Fruit fly (Drosophila melanogaster) whole organism, wandering third instar larva: ENCODE measurements around the gene CG5623.

Source experiments
- CG9705 ChIP-seq: fragments of 200-800 bp; sonication (Bioruptor generic); optimal IDR thresholded peaks from 2 replicates; lab custom pipeline; 2018; ENCODE audit warnings: missing biosample characterization, mild to moderate bottlenecking, missing genetic modification characterization
- CrebA ChIP-seq: fragments of 200-800 bp; sonication (Bioruptor generic); optimal IDR thresholded peaks from 2 replicates; lab custom pipeline; 2016; ENCODE audit warnings: missing biosample characterization, mild to moderate bottlenecking, missing genetic modification characterization, borderline replicate concordance
- Dfd ChIP-seq: fragments of >200 bp; optimal IDR thresholded peaks from 2 replicates; lab custom pipeline; 2017; ENCODE audit warnings: missing biosample characterization, missing genetic modification characterization
- GATAd ChIP-seq: sonication (Bioruptor generic); optimal IDR thresholded peaks from 2 replicates; lab custom pipeline; 2016; ENCODE audit warnings: missing biosample characterization, missing genetic modification characterization
- HLH106 ChIP-seq: fragments of 200-800 bp; optimal IDR thresholded peaks from 3 replicates; lab custom pipeline; 2019; ENCODE audit warnings: missing biosample characterization, mild to moderate bottlenecking, missing genetic modification characterization, moderate library complexity
- Hr78 ChIP-seq: fragments of >200 bp; optimal IDR thresholded peaks from 2 replicates; lab custom pipeline; 2017; ENCODE audit warnings: missing biosample characterization, missing genetic modification characterization
- Myc ChIP-seq: fragments of >200 bp; optimal IDR thresholded peaks from 2 replicates; lab custom pipeline; 2017
- OdsH ChIP-seq: fragments of 200-800 bp; sonication (Bioruptor generic); optimal IDR thresholded peaks from 2 replicates; lab custom pipeline; 2016; ENCODE audit warnings: missing biosample characterization, mild to moderate bottlenecking, missing genetic modification characterization
- Rel ChIP-seq, 2 experiments: fragments of 200-800 bp; sonication (Bioruptor generic) in 1 of 2; optimal IDR thresholded peaks; 2 replicates in 1 of 2; 3 replicates in 1 of 2; lab custom pipeline; 2016 to 2019; ENCODE audit warnings: mild to moderate bottlenecking in 2 of 2, missing biosample characterization in 2 of 2, missing genetic modification characterization in 2 of 2, moderate library complexity in 1 of 2
- br ChIP-seq: fragments of 200-800 bp; sonication (Bioruptor generic); optimal IDR thresholded peaks from 2 replicates; lab custom pipeline; 2016; ENCODE audit warnings: missing biosample characterization, missing genetic modification characterization
- dmrt93B ChIP-seq: fragments of 200-800 bp; sonication (Bioruptor generic); optimal IDR thresholded peaks from 2 replicates; lab custom pipeline; 2018; ENCODE audit warnings: missing biosample characterization, mild to moderate bottlenecking, missing genetic modification characterization
- dsf ChIP-seq: sonication (Bioruptor generic); optimal IDR thresholded peaks from 2 replicates; lab custom pipeline; 2016; ENCODE audit warnings: missing biosample characterization, missing genetic modification characterization, borderline replicate concordance
- foxo ChIP-seq, 2 experiments: fragments of 200-800 bp; sonication (Bioruptor generic); optimal IDR thresholded peaks; 2 replicates in 1 of 2; 3 replicates in 1 of 2; lab custom pipeline; 2016 to 2017; ENCODE audit warnings: missing biosample characterization in 2 of 2, missing genetic modification characterization in 2 of 2
- h ChIP-seq: fragments of 200-800 bp; sonication (Bioruptor generic); optimal IDR thresholded peaks from 3 replicates; lab custom pipeline; 2016; ENCODE audit warnings: missing biosample characterization, mild to moderate bottlenecking, missing genetic modification characterization
- pan ChIP-seq: fragments of >200 bp; optimal IDR thresholded peaks from 2 replicates; lab custom pipeline; 2017
- sage ChIP-seq: fragments of 200-800 bp; sonication (Bioruptor generic); optimal IDR thresholded peaks from 2 replicates; lab custom pipeline; 2016; ENCODE audit warnings: missing biosample characterization, mild to moderate bottlenecking, missing genetic modification characterization
- tai ChIP-seq: sonication (Bioruptor generic); optimal IDR thresholded peaks from 2 replicates; lab custom pipeline; 2016; ENCODE audit warnings: missing biosample characterization, missing genetic modification characterization
- woc ChIP-seq: sonication (Bioruptor generic); optimal IDR thresholded peaks from 2 replicates; lab custom pipeline; 2016; ENCODE audit warnings: missing biosample characterization, mild to moderate bottlenecking, missing genetic modification characterization

CG5623 gene

dm6 chr3R:15730629-15731028 is 36.6 kb downstream of the CG5623 start:
- TF ChIP-seq Dfd (GFP tag; lab: Kevin White, UChicago) (peak; percentile 53), OdsH (GFP tag; lab: Kevin White, UChicago) (no peak), HLH106 (tag; lab: Kevin White, UChicago) (no peak), GATAd (GFP tag; lab: Kevin White, UChicago) (no peak)

- no peak for TF ChIP-seq pan (lab: Kevin White, UChicago)
- no peak for TF ChIP-seq Hr78 (GFP tag; lab: Kevin White, UChicago)
- TF ChIP-seq tai (GFP tag; lab: Kevin White, UChicago), result no peak
- TF ChIP-seq Rel (GFP tag; optimal IDR thresholded peaks at IDR 0.05; lab: Kevin White, UChicago), result no peak
- TF ChIP-seq Rel (tag; optimal IDR thresholded peaks at IDR 0.05; lab: Kevin White, UChicago), result no peak
- no peak for TF ChIP-seq br (GFP tag; lab: Kevin White, UChicago)
- no peak for TF ChIP-seq foxo (GFP tag; optimal IDR thresholded peaks at IDR 0.05; lab: Kevin White, UChicago)
- TF ChIP-seq h (GFP tag; lab: Kevin White, UChicago), result no peak
- no peak for TF ChIP-seq dsf (GFP tag; lab: Kevin White, UChicago)
- no peak for TF ChIP-seq woc (GFP tag; lab: Kevin White, UChicago)
- no peak for TF ChIP-seq OdsH (GFP tag; lab: Kevin White, UChicago)
- no peak for TF ChIP-seq sage
- TF ChIP-seq CrebA (GFP tag; lab: Kevin White, UChicago), result no peak
- no peak for TF ChIP-seq dmrt93B (GFP tag; lab: Kevin White, UChicago)
- TF ChIP-seq CG9705 (GFP tag; lab: Kevin White, UChicago), result no peak
- TF ChIP-seq Myc (lab: Kevin White, UChicago), result no peak
Observed at dm6 chr3R:15716485-15716884, 50.8 kb downstream of the CG5623 start, which contains the start of gene CG31294. Gene CG31294, minus strand, starts transcription at chr3R:15716585.
